Worm (Caenorhabditis elegans): ENCODE data around the gene Y58A7A.2.

DNA sequence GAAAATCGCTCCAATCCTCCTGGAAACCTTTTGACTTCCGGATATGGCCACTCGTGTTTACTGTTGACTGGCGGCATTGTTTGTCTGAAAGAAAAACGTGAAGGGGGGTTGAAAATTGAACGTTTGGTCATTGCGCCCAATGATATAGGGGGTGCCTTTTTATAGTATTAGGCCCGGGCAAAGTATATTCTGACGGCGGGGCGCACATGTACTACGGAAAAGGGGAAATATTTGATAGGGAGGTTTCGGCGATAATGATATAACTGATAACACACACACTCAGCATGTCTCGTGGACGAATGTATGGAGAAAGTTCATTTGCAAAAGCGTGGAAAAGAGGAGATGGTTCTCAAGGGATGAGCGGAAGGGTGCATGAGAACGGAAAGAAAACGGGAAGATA lies 44.3 kb downstream of the Y58A7A.2 start, which contains the start of gene cpt-4:
- TF ChIP-seq him-1 (tag; optimal IDR thresholded peaks at IDR 0.05) (no peak), dao-5 (tag; optimal IDR thresholded peaks at IDR 0.05) (no peak), W03F9.2 (tag; optimal IDR thresholded peaks at IDR 0.05) (no peak)
